Worm (Caenorhabditis elegans) whole organism, L1 larva: ENCODE data around the gene F30H5.5.

ENCODE experiments used
- C04F5.9 ChIP-seq: sonication (generic microtip); optimal IDR thresholded peaks from 2 replicates; lab custom pipeline; 2016; ENCODE audit warnings: missing genetic modification characterization, missing compliant biosample characterization
- C34B4.2 ChIP-seq: sonication (generic microtip); optimal IDR thresholded peaks from 2 replicates; lab custom pipeline; 2017; ENCODE audit warnings: mild to moderate bottlenecking, missing genetic modification characterization, missing compliant biosample characterization
- aha-1 ChIP-seq: fragments of 150-350 bp; optimal IDR thresholded peaks from 2 replicates; lab custom pipeline; 2014; ENCODE audit warnings: missing biosample characterization, missing genetic modification characterization
- alr-1 ChIP-seq: fragments of 200-800 bp; sonication (Bioruptor generic); optimal IDR thresholded peaks from 2 replicates; lab custom pipeline; 2018; ENCODE audit warnings: borderline replicate concordance, mild to moderate bottlenecking, missing genetic modification characterization, missing compliant biosample characterization
- aly-2 ChIP-seq: fragments of 150-350 bp; optimal IDR thresholded peaks from 2 replicates; lab custom pipeline; 2014; ENCODE audit warnings: missing biosample characterization, missing genetic modification characterization
- ama-1 ChIP-seq: fragments of 150-350 bp; optimal IDR thresholded peaks from 2 replicates; lab custom pipeline; 2014
- blmp-1 ChIP-seq: fragments of 150-350 bp; optimal IDR thresholded peaks from 2 replicates; lab custom pipeline; 2014; ENCODE audit warnings: missing biosample characterization, missing genetic modification characterization
- ceh-63 ChIP-seq: fragments of 200-800 bp; sonication (Bioruptor generic); optimal IDR thresholded peaks from 2 replicates; lab custom pipeline; 2018; ENCODE audit warnings: mild to moderate bottlenecking, missing genetic modification characterization, missing compliant biosample characterization
- ceh-8 ChIP-seq: fragments of 200-800 bp; sonication (Bioruptor generic); optimal IDR thresholded peaks from 2 replicates; lab custom pipeline; 2018; ENCODE audit warnings: mild to moderate bottlenecking, missing genetic modification characterization, moderate library complexity, missing compliant biosample characterization
- ceh-82 ChIP-seq, 3 experiments: fragments of 150-350 bp in 1 of 3; sonication (generic microtip) in 2 of 3; optimal IDR thresholded peaks; 2 replicates each; lab custom pipeline; 2014 to 2017; ENCODE audit warnings: missing biosample characterization in 3 of 3, missing genetic modification characterization in 3 of 3
- dsc-1 ChIP-seq: sonication (generic microtip); optimal IDR thresholded peaks from 2 replicates; lab custom pipeline; 2016; ENCODE audit warnings: mild to moderate bottlenecking, missing genetic modification characterization, missing compliant biosample characterization
- efl-1 ChIP-seq, 4 experiments: fragments of 150-350 bp; optimal IDR thresholded peaks in 3 of 4; peaks in 1 of 4; 1 replicate in 1 of 4; 2 replicates in 3 of 4; lab custom pipeline; 2014; ENCODE audit warnings: missing biosample characterization in 2 of 4, missing genetic modification characterization in 2 of 4, missing genetic modification reagents in 2 of 4
- efl-3 ChIP-seq: fragments of 200-800 bp; sonication (Bioruptor generic); optimal IDR thresholded peaks from 2 replicates; lab custom pipeline; 2018; ENCODE audit warnings: mild to moderate bottlenecking, missing genetic modification characterization, missing compliant biosample characterization
- egl-27 ChIP-seq, 2 experiments: fragments of 150-350 bp in 1 of 2; sonication (generic microtip); optimal IDR thresholded peaks; 3 replicates each; lab custom pipeline; 2017 to 2018; ENCODE audit warnings: missing biosample characterization in 2 of 2, missing genetic modification characterization in 2 of 2, missing genetic modification reagents in 2 of 2
- ets-5 ChIP-seq: fragments of 200-800 bp; sonication (Bioruptor generic); IDR thresholded peaks from 2 replicates; pipeline ENCODE4 v1.3.6; 2022; ENCODE audit warnings: missing genetic modification characterization, missing compliant biosample characterization
- fkh-10 ChIP-seq: sonication (generic microtip); optimal IDR thresholded peaks from 2 replicates; lab custom pipeline; 2017; ENCODE audit warnings: missing biosample characterization, missing genetic modification reagents, missing genetic modification characterization
- fkh-8 ChIP-seq: sonication (generic microtip); optimal IDR thresholded peaks from 2 replicates; lab custom pipeline; 2016; ENCODE audit warnings: mild to moderate bottlenecking, missing genetic modification characterization, missing compliant biosample characterization
- grh-1 ChIP-seq: fragments of 200-800 bp; sonication (Bioruptor generic); IDR thresholded peaks from 2 replicates; pipeline ENCODE4 v1.3.6; 2022; ENCODE audit warnings: missing genetic modification reagents, missing genetic modification characterization, missing compliant biosample characterization
- hpl-2 ChIP-seq: fragments of 150-350 bp; optimal IDR thresholded peaks from 2 replicates; lab custom pipeline; 2014; ENCODE audit warnings: missing biosample characterization, missing genetic modification reagents, missing genetic modification characterization
- lin-14 ChIP-seq: fragments of 200-800 bp; sonication (Bioruptor generic); optimal IDR thresholded peaks from 2 replicates; lab custom pipeline; 2018; ENCODE audit warnings: mild to moderate bottlenecking, missing genetic modification characterization, moderate library complexity, missing compliant biosample characterization
- lin-15B ChIP-seq: fragments of 150-350 bp; sonication (generic microtip); optimal IDR thresholded peaks from 3 replicates; lab custom pipeline; 2014; ENCODE audit warnings: missing biosample characterization, missing genetic modification characterization
- mdl-1 ChIP-seq, 2 experiments: fragments of 150-350 bp; optimal IDR thresholded peaks; 2 replicates each; lab custom pipeline; 2014 to 2017; ENCODE audit warnings: missing biosample characterization in 2 of 2, missing genetic modification characterization in 2 of 2, inconsistent platforms in 1 of 2
- mep-1 ChIP-seq: fragments of 150-350 bp; optimal IDR thresholded peaks from 2 replicates; lab custom pipeline; 2014; ENCODE audit warnings: missing biosample characterization, missing genetic modification characterization
- nhr-12 ChIP-seq: sonication (generic microtip); optimal IDR thresholded peaks from 2 replicates; lab custom pipeline; 2017; ENCODE audit warnings: missing biosample characterization, missing genetic modification characterization
- nhr-77 ChIP-seq: fragments of 150-350 bp; optimal IDR thresholded peaks from 2 replicates; lab custom pipeline; 2014; ENCODE audit warnings: missing biosample characterization, missing genetic modification characterization
- nhr-85 ChIP-seq: sonication (generic microtip); peaks from one replicate; lab custom pipeline; 2016; ENCODE audit warnings: missing genetic modification characterization, inconsistent platforms, missing compliant biosample characterization
- pax-3 ChIP-seq: fragments of 200-800 bp; sonication (Bioruptor generic); optimal IDR thresholded peaks from 2 replicates; lab custom pipeline; 2018; ENCODE audit warnings: mild to moderate bottlenecking, missing genetic modification characterization, moderate library complexity, missing compliant biosample characterization
- skn-1 ChIP-seq: fragments of 150-350 bp; optimal IDR thresholded peaks from 2 replicates; lab custom pipeline; 2014; ENCODE audit warnings: missing biosample characterization, missing genetic modification characterization
- snu-23 ChIP-seq: sonication (generic microtip); optimal IDR thresholded peaks from 2 replicates; lab custom pipeline; 2016; ENCODE audit warnings: missing genetic modification characterization, missing compliant biosample characterization
- unc-130 ChIP-seq: fragments of 150-350 bp; optimal IDR thresholded peaks from 2 replicates; lab custom pipeline; 2017; ENCODE audit warnings: missing biosample characterization, missing genetic modification characterization, inconsistent platforms
- unc-86 ChIP-seq: sonication (generic microtip); optimal IDR thresholded peaks from 2 replicates; lab custom pipeline; 2016; ENCODE audit warnings: missing genetic modification characterization, missing compliant biosample characterization
- zag-1 ChIP-seq: fragments of 150-350 bp; optimal IDR thresholded peaks from 2 replicates; lab custom pipeline; 2014; ENCODE audit warnings: missing biosample characterization, missing genetic modification characterization
- zip-4 ChIP-seq: fragments of 200-800 bp; sonication (Bioruptor generic); optimal IDR thresholded peaks from 2 replicates; lab custom pipeline; 2018; ENCODE audit warnings: mild to moderate bottlenecking, missing genetic modification characterization, moderate library complexity, missing compliant biosample characterization
- ztf-11 ChIP-seq, 2 experiments: sonication (generic microtip); optimal IDR thresholded peaks; 2 replicates each; lab custom pipeline; 2016 to 2017; ENCODE audit warnings: missing genetic modification characterization in 2 of 2, missing biosample characterization in 1 of 2, missing compliant biosample characterization in 1 of 2
- ztf-4 ChIP-seq: fragments of 150-350 bp; optimal IDR thresholded peaks from 2 replicates; lab custom pipeline; 2014; ENCODE audit warnings: missing biosample characterization, missing genetic modification characterization

Gene F30H5.5

DNA sequence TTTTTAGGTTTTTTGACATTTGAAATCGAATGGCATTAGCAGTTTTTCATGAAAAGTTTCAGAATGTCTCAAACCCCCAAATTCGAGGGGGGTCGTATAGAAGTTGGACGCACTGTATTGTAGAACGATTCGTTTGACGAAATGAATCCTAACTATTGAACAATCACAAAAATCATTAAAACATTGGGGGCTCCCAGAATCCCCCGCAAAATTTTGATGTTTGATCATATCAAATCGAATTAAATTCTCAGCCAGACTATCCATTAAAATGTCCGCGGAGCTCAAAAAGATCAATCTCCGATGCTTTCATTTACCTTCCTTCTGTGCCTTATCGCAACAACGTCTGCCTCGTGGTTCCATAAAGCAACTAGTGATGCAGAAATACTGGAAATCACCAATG, at the start of gene F30H5.5:
TSS of gene F30H5.5 (plus strand) at position 301 of the 400 bp plus-strand sequence.
- no peak for TF ChIP-seq lin-15B (tag; lab: Kevin White, UChicago)
- no peak for TF ChIP-seq aha-1
- TF ChIP-seq efl-3 (GFP tag; lab: Kevin White, UChicago): no peak
- no peak for TF ChIP-seq nhr-12 (tag; lab: Kevin White, UChicago)
- TF ChIP-seq nhr-85: no peak
- no peak for TF ChIP-seq fkh-10
- TF ChIP-seq snu-23: no peak
- TF ChIP-seq aly-2 (tag; lab: Kevin White, UChicago): no peak
- no peak for TF ChIP-seq ceh-82 (tag; optimal IDR thresholded peaks at IDR 0.05; lab: Kevin White, UChicago)
- TF ChIP-seq zag-1: no peak
- TF ChIP-seq lin-14: no peak
- no peak for TF ChIP-seq ztf-11 (tag; optimal IDR thresholded peaks at IDR 0.05; lab: Kevin White, UChicago)
- no peak for TF ChIP-seq C04F5.9 (tag; lab: Kevin White, UChicago)
- no peak for TF ChIP-seq ama-1 (lab: Kevin White, UChicago)
- no peak for TF ChIP-seq grh-1
- TF ChIP-seq nhr-77 (tag; lab: Kevin White, UChicago): no peak
- TF ChIP-seq efl-1 (optimal IDR thresholded peaks at IDR 0.05; lab: Kevin White, UChicago): no peak
- no peak for TF ChIP-seq efl-1 (GFP tag; optimal IDR thresholded peaks at IDR 0.05 in 1 of 2; lab: Kevin White, UChicago)
- TF ChIP-seq ztf-4 (tag; lab: Kevin White, UChicago): no peak
- TF ChIP-seq pax-3 (tag; lab: Kevin White, UChicago): no peak
- no peak for TF ChIP-seq ceh-63 (GFP tag; lab: Kevin White, UChicago)

DNA sequence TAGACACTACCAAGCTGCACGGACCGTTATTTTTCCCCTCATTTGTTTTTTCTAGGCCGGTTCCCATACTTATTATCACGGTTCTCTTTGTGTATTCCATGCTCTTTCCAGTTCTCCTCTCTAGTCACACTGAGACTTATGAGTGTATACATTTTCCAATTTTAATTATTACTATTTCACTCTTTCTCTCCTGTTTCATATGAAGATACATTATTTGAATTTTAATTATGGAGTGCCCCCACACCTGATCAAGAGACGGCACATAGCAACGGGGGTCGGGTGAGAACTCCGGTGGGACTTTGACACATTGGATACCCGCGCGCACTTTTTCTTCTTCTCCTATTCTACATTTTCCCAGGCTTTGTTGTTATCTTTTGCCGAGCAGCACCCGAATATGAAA, 48.6 kb upstream of the F30H5.5 start, which contains the start of gene affl-1:
TSS of gene affl-1 (plus strand) at position 301 of the 400 bp plus-strand sequence.
- TF ChIP-seq efl-1 (optimal IDR thresholded peaks at IDR 0.05; lab: Kevin White, UChicago): no peak
- TF ChIP-seq efl-1 (GFP tag; optimal IDR thresholded peaks at IDR 0.05 in 1 of 2; lab: Kevin White, UChicago): peak in 1 of 2 experiments; percentile 60
- no peak for TF ChIP-seq ceh-8 (GFP tag; lab: Kevin White, UChicago)

DNA sequence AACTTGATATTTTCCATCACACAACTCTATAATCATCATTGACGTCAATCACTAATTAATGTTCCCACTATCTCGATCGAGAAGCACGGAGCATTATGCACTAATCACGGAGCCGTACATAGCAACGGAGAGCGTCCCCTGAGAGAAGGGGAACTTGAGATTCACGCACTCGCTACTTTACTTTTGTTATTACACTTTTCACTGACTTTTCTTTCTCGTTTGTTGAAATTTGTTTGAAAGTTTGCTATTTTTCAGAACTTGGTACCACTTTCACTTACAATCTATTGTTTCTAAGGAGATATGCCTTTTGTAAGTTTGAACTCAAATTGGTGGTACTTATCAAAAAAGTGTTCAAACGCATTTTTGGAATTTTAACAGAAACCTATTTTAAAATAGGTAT, 44.5 kb upstream of the F30H5.5 start, which contains the start of gene Y55B1BR.8:
TSS of gene Y55B1BR.8 (plus strand) at position 301 of the 400 bp plus-strand sequence.
- no peak for TF ChIP-seq C34B4.2
- peak; percentile 25 for TF ChIP-seq fkh-8 (tag; lab: Kevin White, UChicago)
- TF ChIP-seq aha-1: no peak
- TF ChIP-seq dsc-1 (tag; lab: Kevin White, UChicago): no peak
- TF ChIP-seq skn-1 (tag; lab: Kevin White, UChicago): no peak
- TF ChIP-seq egl-27 (tag; optimal IDR thresholded peaks at IDR 0.05; lab: Kevin White, UChicago): no peak
- TF ChIP-seq unc-130 (tag; lab: Kevin White, UChicago): no peak
- peak; percentile 52 for TF ChIP-seq ceh-8 (GFP tag; lab: Kevin White, UChicago)
- no peak for TF ChIP-seq nhr-77 (tag; lab: Kevin White, UChicago)
- TF ChIP-seq mdl-1 (tag; optimal IDR thresholded peaks at IDR 0.05; lab: Kevin White, UChicago): no peak
- no peak for TF ChIP-seq grh-1
- no peak for TF ChIP-seq blmp-1 (tag; lab: Kevin White, UChicago)
- no peak for TF ChIP-seq efl-1 (optimal IDR thresholded peaks at IDR 0.05; lab: Kevin White, UChicago)
- TF ChIP-seq efl-1 (GFP tag; optimal IDR thresholded peaks at IDR 0.05 in 1 of 2; lab: Kevin White, UChicago): no peak
- no peak for TF ChIP-seq ets-5 (GFP tag; lab: Robert Waterston, UW)
- no peak for TF ChIP-seq mep-1 (tag; lab: Kevin White, UChicago)
- TF ChIP-seq hpl-2 (GFP tag; lab: Kevin White, UChicago): no peak

DNA sequence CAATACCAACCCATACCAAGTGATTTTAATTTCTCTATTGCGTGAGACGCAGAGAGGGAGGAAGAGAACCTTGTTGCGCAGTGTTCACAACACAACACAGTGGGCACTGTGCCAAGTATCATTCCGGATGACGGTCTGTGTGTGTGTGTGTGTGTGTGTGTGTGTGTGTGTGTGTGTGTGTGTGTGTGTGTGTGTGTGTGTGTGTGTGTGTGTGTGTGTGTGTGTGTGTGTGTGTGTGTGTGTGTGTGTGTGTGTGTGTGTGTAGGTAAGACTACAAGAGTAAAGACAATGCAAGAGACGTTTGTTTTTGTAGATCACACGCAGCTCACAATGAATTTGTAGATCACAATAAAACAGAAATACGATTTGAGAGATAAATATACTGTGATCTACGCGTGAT, 43.0 kb upstream of the F30H5.5 start:
- TF ChIP-seq alr-1 (tag; lab: Kevin White, UChicago): peak; percentile 83

DNA sequence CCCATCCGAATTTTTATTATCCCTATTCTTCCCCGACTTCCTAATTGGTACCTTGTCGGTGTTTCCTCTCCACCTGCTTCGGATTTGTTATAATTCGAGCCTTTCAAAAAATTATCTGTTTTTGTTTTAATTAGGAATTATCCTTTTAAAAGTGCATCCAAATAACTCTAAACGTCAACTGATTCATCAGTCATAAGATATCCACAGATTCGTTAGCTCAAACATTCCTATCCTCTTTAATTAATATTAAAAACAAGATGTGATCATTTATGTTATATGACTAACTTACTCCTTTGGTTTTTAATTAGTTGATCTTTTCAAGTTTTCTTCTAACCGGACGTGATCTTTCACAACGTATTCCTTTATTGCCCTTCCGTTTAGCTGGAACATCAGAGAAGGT, 41.7 kb upstream of the F30H5.5 start:
- TF ChIP-seq unc-86 (tag; lab: Kevin White, UChicago): no peak
- peak; percentile 91 for TF ChIP-seq ceh-8 (GFP tag; lab: Kevin White, UChicago)
- TF ChIP-seq zip-4: no peak
